Fruit fly (Drosophila melanogaster) whole organism, embryonic: Measurements from ENCODE around the gene CG17362.

ENCODE experiments used
- Awh ChIP-seq: fragments of 200-800 bp; sonication (Bioruptor generic); IDR thresholded peaks from 2 replicates; pipeline ENCODE4, ENCODE4 v1.3.6; 2022; ENCODE audit warnings: missing biosample characterization, missing genetic modification characterization
- BEAF-32 ChIP-seq: fragments of 200-800 bp; sonication (Bioruptor generic); optimal IDR thresholded peaks from 3 replicates; lab custom pipeline; 2017; ENCODE audit warnings: missing biosample characterization, missing genetic modification characterization, mild to moderate bottlenecking, moderate library complexity, missing genetic modification reagents
- CG10147 ChIP-seq: fragments of 200-800 bp; sonication (Bioruptor generic); optimal IDR thresholded peaks from 2 replicates; lab custom pipeline; 2019; ENCODE audit warnings: missing biosample characterization, mild to moderate bottlenecking, missing genetic modification characterization, moderate library complexity
- CG10543 ChIP-seq: fragments of 200-800 bp; sonication (Bioruptor generic); optimal IDR thresholded peaks from 3 replicates; lab custom pipeline; 2017; ENCODE audit warnings: missing biosample characterization, mild to moderate bottlenecking, missing genetic modification characterization, moderate library complexity
- CG11093 ChIP-seq: fragments of 200-800 bp; sonication (Bioruptor generic); IDR thresholded peaks from 3 replicates; pipeline ENCODE4 v1.3.6; 2022; ENCODE audit warnings: missing biosample characterization, missing genetic modification characterization
- CG12659 ChIP-seq: fragments of 200-800 bp; sonication (Bioruptor generic); optimal IDR thresholded peaks from 3 replicates; lab custom pipeline; 2017; ENCODE audit warnings: mild to moderate bottlenecking, missing biosample characterization, missing genetic modification reagents, missing genetic modification characterization
- CG13424 ChIP-seq: fragments of 200-800 bp; sonication (Bioruptor generic); optimal IDR thresholded peaks from 2 replicates; lab custom pipeline; 2019; ENCODE audit warnings: missing biosample characterization, mild to moderate bottlenecking, missing genetic modification characterization, moderate library complexity
- CG15514 ChIP-seq: fragments of 200-800 bp; sonication (Bioruptor generic); optimal IDR thresholded peaks from 3 replicates; lab custom pipeline; 2017; ENCODE audit warnings: missing biosample characterization, missing genetic modification characterization, mild to moderate bottlenecking, moderate library complexity, missing genetic modification reagents
- CG1603 ChIP-seq: fragments of 200-800 bp; sonication (Bioruptor generic); optimal IDR thresholded peaks from 2 replicates; lab custom pipeline; 2019; ENCODE audit warnings: missing biosample characterization, mild to moderate bottlenecking, missing genetic modification characterization, moderate library complexity
- CG16779 ChIP-seq: fragments of 200-800 bp; sonication (Bioruptor generic); IDR thresholded peaks from 2 replicates; pipeline ENCODE4 v1.3.6; 2022; ENCODE audit warnings: missing biosample characterization, missing genetic modification characterization
- CG17328 ChIP-seq: fragments of 200-800 bp; sonication (Bioruptor generic); IDR thresholded peaks from 2 replicates; pipeline ENCODE4 v1.3.6; 2022; ENCODE audit warnings: missing biosample characterization, missing genetic modification characterization
- CG17385 ChIP-seq: fragments of 200-800 bp; sonication (Bioruptor generic); optimal IDR thresholded peaks from 3 replicates; lab custom pipeline; 2018; ENCODE audit warnings: missing biosample characterization, mild to moderate bottlenecking, missing genetic modification characterization
- CG2116 ChIP-seq: fragments of 200-800 bp; sonication (Bioruptor generic); optimal IDR thresholded peaks from 3 replicates; lab custom pipeline; 2018; ENCODE audit warnings: missing biosample characterization, mild to moderate bottlenecking, missing genetic modification characterization
- CG2129 ChIP-seq: fragments of 200-800 bp; sonication (Bioruptor generic); IDR thresholded peaks from 2 replicates; pipeline ENCODE4 v1.3.6; 2022; ENCODE audit warnings: missing biosample characterization, missing genetic modification characterization; ENCODE audit not compliant: partially characterized antibody
- CG2199 ChIP-seq: fragments of 200-800 bp; sonication (Bioruptor generic); IDR thresholded peaks from 3 replicates; pipeline ENCODE4 v1.3.6; 2022; ENCODE audit warnings: missing biosample characterization, missing genetic modification characterization
- CG31224 ChIP-seq: fragments of 200-800 bp; sonication (Bioruptor generic); IDR thresholded peaks from 2 replicates; pipeline ENCODE4 v1.3.6; 2022; ENCODE audit warnings: missing biosample characterization, missing genetic modification characterization
- CG31365 ChIP-seq: fragments of 200-800 bp; sonication (Bioruptor generic); optimal IDR thresholded peaks from 2 replicates; lab custom pipeline; 2018; ENCODE audit warnings: missing biosample characterization, mild to moderate bottlenecking, missing genetic modification characterization
- CG33557 ChIP-seq: fragments of 200-800 bp; sonication (Bioruptor generic); optimal IDR thresholded peaks from 2 replicates; lab custom pipeline; 2019; ENCODE audit warnings: missing biosample characterization, mild to moderate bottlenecking, missing genetic modification characterization, moderate library complexity
- CG4282 ChIP-seq: fragments of 200-800 bp; sonication (Bioruptor generic); optimal IDR thresholded peaks from 2 replicates; lab custom pipeline; 2016; ENCODE audit warnings: missing biosample characterization, missing genetic modification characterization
- CG4730 ChIP-seq: fragments of 200-800 bp; sonication (Bioruptor generic); IDR thresholded peaks from 2 replicates; pipeline ENCODE4 v1.3.6; 2022; ENCODE audit warnings: missing biosample characterization, missing genetic modification characterization
- CG6272 ChIP-seq: fragments of 200-800 bp; sonication (Bioruptor generic); IDR thresholded peaks from 2 replicates; pipeline ENCODE4 v1.3.6; 2022; ENCODE audit warnings: missing biosample characterization, missing genetic modification characterization
- CG6854 ChIP-seq: fragments of 200-800 bp; sonication (Bioruptor generic); optimal IDR thresholded peaks from 3 replicates; lab custom pipeline; 2017; ENCODE audit warnings: missing biosample characterization, mild to moderate bottlenecking, missing genetic modification characterization
- CG7745 ChIP-seq: fragments of 200-800 bp; sonication (Bioruptor generic); optimal IDR thresholded peaks from 2 replicates; lab custom pipeline; 2018; ENCODE audit warnings: missing biosample characterization, mild to moderate bottlenecking, missing genetic modification characterization, moderate library complexity
- CG8089 ChIP-seq: fragments of 200-800 bp; sonication (Bioruptor generic); optimal IDR thresholded peaks from 3 replicates; lab custom pipeline; 2016; ENCODE audit warnings: missing biosample characterization, missing genetic modification characterization
- CG8478 ChIP-seq: fragments of >200 bp; optimal IDR thresholded peaks from 2 replicates; lab custom pipeline; 2018
- CG9797 ChIP-seq: fragments of 200-800 bp; sonication (Bioruptor generic); optimal IDR thresholded peaks from 3 replicates; lab custom pipeline; 2018; ENCODE audit warnings: missing biosample characterization, mild to moderate bottlenecking, missing genetic modification characterization
- Hey ChIP-seq: fragments of 200-800 bp; sonication (Bioruptor generic); optimal IDR thresholded peaks from 3 replicates; lab custom pipeline; 2018; ENCODE audit warnings: missing biosample characterization, mild to moderate bottlenecking, missing genetic modification characterization
- Mes4 ChIP-seq: fragments of 200-800 bp; sonication (Bioruptor generic); optimal IDR thresholded peaks from 2 replicates; lab custom pipeline; 2016; ENCODE audit warnings: missing biosample characterization, missing genetic modification characterization
- Opbp ChIP-seq: fragments of 200-800 bp; sonication (Bioruptor generic); IDR thresholded peaks from 3 replicates; pipeline ENCODE4 v1.3.6; 2022; ENCODE audit warnings: missing biosample characterization, missing genetic modification characterization; ENCODE audit not compliant: partially characterized antibody
- Rfx ChIP-seq: fragments of 200-800 bp; sonication (Bioruptor generic); IDR thresholded peaks from 2 replicates; pipeline ENCODE4 v1.3.6; 2022; ENCODE audit warnings: missing biosample characterization, missing genetic modification characterization
- Usf ChIP-seq: fragments of 200-800 bp; sonication (Bioruptor generic); optimal IDR thresholded peaks from 2 replicates; lab custom pipeline; 2017; ENCODE audit warnings: missing genotype, missing biosample characterization, missing genetic modification characterization
- Xrp1 ChIP-seq: fragments of 200-800 bp; sonication (Bioruptor generic); IDR thresholded peaks from 2 replicates; pipeline ENCODE4 v1.3.6; 2022; ENCODE audit warnings: missing biosample characterization, missing genetic modification characterization
- YL-1 ChIP-seq: fragments of 200-800 bp; sonication (Bioruptor generic); optimal IDR thresholded peaks from 3 replicates; lab custom pipeline; 2017; ENCODE audit warnings: missing biosample characterization, mild to moderate bottlenecking, missing genetic modification characterization
- bigmax ChIP-seq: fragments of 200-800 bp; sonication (Bioruptor generic); optimal IDR thresholded peaks from 2 replicates; lab custom pipeline; 2018; ENCODE audit warnings: missing biosample characterization, mild to moderate bottlenecking, missing genetic modification characterization
- crp ChIP-seq, 2 experiments: fragments of 200-800 bp; sonication (Bioruptor generic); optimal IDR thresholded peaks; 2 replicates in 1 of 2; 3 replicates in 1 of 2; lab custom pipeline; 2017; ENCODE audit warnings: missing biosample characterization in 2 of 2, missing genetic modification characterization in 2 of 2, mild to moderate bottlenecking in 1 of 2, moderate library complexity in 1 of 2
- dan ChIP-seq: fragments of 200-800 bp; sonication (Bioruptor generic); IDR thresholded peaks from 2 replicates; pipeline ENCODE4 v1.3.6; 2022; ENCODE audit warnings: missing biosample characterization, missing genetic modification characterization
- fd96Cb ChIP-seq: fragments of 200-800 bp; sonication (Bioruptor generic); optimal IDR thresholded peaks from 2 replicates; lab custom pipeline; 2018; ENCODE audit warnings: missing biosample characterization, mild to moderate bottlenecking, missing genetic modification characterization, moderate library complexity
- gsb-n ChIP-seq: fragments of 200-800 bp; sonication (Bioruptor generic); optimal IDR thresholded peaks from 3 replicates; lab custom pipeline; 2018; ENCODE audit warnings: missing biosample characterization, mild to moderate bottlenecking, missing genetic modification characterization
- ham ChIP-seq: fragments of 200-800 bp; sonication (Bioruptor generic); IDR thresholded peaks from 2 replicates; pipeline ENCODE4 v1.3.6; 2022; ENCODE audit warnings: missing biosample characterization, missing genetic modification characterization
- kay ChIP-seq: fragments of 200-800 bp; sonication (Bioruptor generic); optimal IDR thresholded peaks from 2 replicates; lab custom pipeline; 2016; ENCODE audit warnings: missing biosample characterization, missing genetic modification characterization
- kni ChIP-seq: fragments of 200-800 bp; sonication (Bioruptor generic); optimal IDR thresholded peaks from 3 replicates; lab custom pipeline; 2017; ENCODE audit warnings: mild to moderate bottlenecking, missing biosample characterization, missing genetic modification reagents, missing genetic modification characterization
- lov ChIP-seq, 2 experiments: fragments of 200-800 bp in 1 of 2; fragments of >200 bp in 1 of 2; sonication (Bioruptor generic) in 1 of 2; IDR thresholded peaks in 1 of 2; optimal IDR thresholded peaks in 1 of 2; 2 replicates in 1 of 2; 3 replicates in 1 of 2; pipeline versions ENCODE4 v1.3.6 to Lab custom; 2017 to 2022; ENCODE audit warnings: missing biosample characterization in 1 of 2, missing genetic modification characterization in 1 of 2
- p53 ChIP-seq: fragments of 200-800 bp; sonication (Bioruptor generic); optimal IDR thresholded peaks from 2 replicates; lab custom pipeline; 2016; ENCODE audit warnings: missing biosample characterization, missing genetic modification characterization
- ro ChIP-seq: fragments of 200-800 bp; sonication (Bioruptor generic); IDR thresholded peaks from 2 replicates; pipeline ENCODE4 v1.3.6; 2022; ENCODE audit warnings: missing biosample characterization, missing genetic modification characterization
- slou ChIP-seq: fragments of 200-800 bp; sonication (Bioruptor generic); optimal IDR thresholded peaks from 3 replicates; lab custom pipeline; 2016; ENCODE audit warnings: missing biosample characterization, missing genetic modification characterization
- slp2 ChIP-seq: fragments of 200-800 bp; sonication (Bioruptor generic); optimal IDR thresholded peaks from 2 replicates; lab custom pipeline; 2016; ENCODE audit warnings: missing biosample characterization, missing genetic modification characterization
- sna ChIP-seq: fragments of 200-800 bp; sonication (Bioruptor generic); IDR thresholded peaks from 2 replicates; pipeline ENCODE4 v1.3.6; 2022; ENCODE audit warnings: missing biosample characterization, missing genetic modification characterization; ENCODE audit not compliant: partially characterized antibody
- tup ChIP-seq: fragments of 200-800 bp; sonication (Bioruptor generic); optimal IDR thresholded peaks from 2 replicates; lab custom pipeline; 2016; ENCODE audit warnings: missing biosample characterization, mild to moderate bottlenecking, missing genetic modification characterization, moderate library complexity
- unc-4 ChIP-seq: fragments of 200-800 bp; sonication (Bioruptor generic); IDR thresholded peaks from 2 replicates; pipeline ENCODE4 v1.3.6; 2022; ENCODE audit warnings: missing biosample characterization, missing genetic modification characterization; ENCODE audit not compliant: partially characterized antibody
- yki ChIP-seq: fragments of >200 bp; optimal IDR thresholded peaks from 3 replicates; lab custom pipeline; 2018
- zfh2 ChIP-seq: fragments of 200-800 bp; sonication (Bioruptor generic); optimal IDR thresholded peaks from 2 replicates; lab custom pipeline; 2016; ENCODE audit warnings: missing biosample characterization, missing genetic modification characterization

The CG17362 gene

dm6 chr3L:14004041-14004407, 17.6 kb downstream of the CG17362 start (continued):
- TF ChIP-seq fd96Cb (tag; lab: Kevin White, UChicago) (no peak), CG7745 (tag; lab: Kevin White, UChicago) (no peak), bigmax (GFP tag; lab: Kevin White, UChicago) (no peak), CG31365 (tag; lab: Kevin White, UChicago) (no peak), gsb-n (tag; lab: Kevin White, UChicago) (no peak), CG2129 (GFP tag; lab: Robert Waterston, UW) (no peak), Awh (no peak), Opbp (GFP tag; lab: Robert Waterston, UW) (peak; percentile 100), crp (GFP tag; optimal IDR thresholded peaks at IDR 0.05; lab: Kevin White, UChicago) (no peak), CG10543 (peak; percentile 66), sna (GFP tag; lab: Robert Waterston, UW) (no peak), CG4282 (GFP tag; lab: Kevin White, UChicago) (no peak), CG6854 (peak; percentile 44), yki (lab: Kevin White, UChicago) (no peak), CG16779 (GFP tag; lab: Robert Waterston, UW) (no peak), CG9797 (GFP tag; lab: Kevin White, UChicago) (no peak), CG4730 (GFP tag; lab: Robert Waterston, UW) (no peak), CG17385 (GFP tag; lab: Kevin White, UChicago) (peak; percentile 64), Mes4 (GFP tag; lab: Kevin White, UChicago) (no peak), CG33557 (GFP tag; lab: Kevin White, UChicago) (peak; percentile 37), ro (no peak), CG1603 (tag; lab: Kevin White, UChicago) (no peak), CG8478 (lab: Kevin White, UChicago) (peak; percentile 74), CG17328 (peak; percentile 32; the same call in 1 of the 2 replicates), CG15514 (GFP tag; lab: Kevin White, UChicago) (peak; percentile 19), CG31224 (no peak), CG2199 (GFP tag; lab: Robert Waterston, UW) (peak; percentile 64; the same call in 2 of the 3 replicates), lov (optimal IDR thresholded peaks at IDR 0.05; lab: Kevin White, UChicago) (no peak), lov (GFP tag; IDR thresholded peaks at IDR 0.05; lab: Robert Waterston, UW) (peak; percentile 82; the same call in 2 of the 3 replicates), zfh2 (GFP tag; lab: Kevin White, UChicago) (no peak), CG2116 (GFP tag; lab: Kevin White, UChicago) (peak; percentile 17), CG6272 (GFP tag; lab: Robert Waterston, UW) (no peak), slp2 (GFP tag; lab: Kevin White, UChicago) (no peak), tup (no peak), Hey (peak; percentile 2), slou (GFP tag; lab: Kevin White, UChicago) (no peak), YL-1 (GFP tag; lab: Kevin White, UChicago) (peak; percentile 92), BEAF-32 (GFP tag; lab: Kevin White, UChicago) (peak; percentile 8), dan (GFP tag; lab: Robert Waterston, UW) (no peak), Xrp1 (GFP tag; lab: Robert Waterston, UW) (no peak), CG11093 (GFP tag; lab: Robert Waterston, UW) (peak; percentile 27; the same call in 1 of the 3 replicates), unc-4 (GFP tag; lab: Robert Waterston, UW) (no peak), CG12659 (GFP tag; lab: Kevin White, UChicago) (peak; percentile 55), CG8089 (GFP tag; lab: Kevin White, UChicago) (no peak), CG13424 (tag; lab: Kevin White, UChicago) (no peak), kay (GFP tag; lab: Kevin White, UChicago) (no peak), ham (GFP tag; lab: Robert Waterston, UW) (no peak), kni (no peak), CG10147 (GFP tag; lab: Kevin White, UChicago) (no peak), p53 (GFP tag; lab: Kevin White, UChicago) (peak; percentile 24), Rfx (peak; percentile 52), Usf (no peak)
